Worm (Caenorhabditis elegans) whole organism, early embryonic: ENCODE measurements around the gene ucr-1.

Experiments used
- B0310.2 ChIP-seq: sonication (generic microtip); optimal IDR thresholded peaks from 2 replicates; lab custom pipeline; 2016; ENCODE audit warnings: mild to moderate bottlenecking, missing genetic modification characterization, missing compliant biosample characterization
- F13C5.2 ChIP-seq: sonication (generic microtip); optimal IDR thresholded peaks from 2 replicates; lab custom pipeline; 2017; ENCODE audit warnings: mild to moderate bottlenecking, missing genetic modification characterization, inconsistent platforms, missing compliant biosample characterization
- aly-1 ChIP-seq: sonication (generic microtip); optimal IDR thresholded peaks from 2 replicates; lab custom pipeline; 2016; ENCODE audit warnings: missing genetic modification characterization, missing compliant biosample characterization
- ama-1 ChIP-seq: fragments of 150-350 bp; optimal IDR thresholded peaks from 2 replicates; lab custom pipeline; 2014
- ceh-13 ChIP-seq: fragments of 200-800 bp; sonication (Bioruptor generic); optimal IDR thresholded peaks from 2 replicates; lab custom pipeline; 2018; ENCODE audit warnings: mild to moderate bottlenecking, missing genetic modification characterization, missing compliant biosample characterization
- ceh-36 ChIP-seq: sonication (generic microtip); optimal IDR thresholded peaks from 2 replicates; lab custom pipeline; 2016; ENCODE audit warnings: missing genetic modification characterization, inconsistent platforms, missing compliant biosample characterization
- ets-7 ChIP-seq: sonication (generic microtip); optimal IDR thresholded peaks from 2 replicates; lab custom pipeline; 2016; ENCODE audit warnings: missing genotype, missing genetic modification characterization, missing compliant biosample characterization
- flt-1 ChIP-seq: fragments of 200-800 bp; sonication (Bioruptor generic); IDR thresholded peaks from 2 replicates; pipeline ENCODE4 v1.3.6; 2022; ENCODE audit warnings: missing genetic modification characterization, missing compliant biosample characterization
- hmbx-1 ChIP-seq: sonication (generic microtip); optimal IDR thresholded peaks from 2 replicates; lab custom pipeline; 2016; ENCODE audit warnings: mild to moderate bottlenecking, missing genetic modification characterization, missing compliant biosample characterization
- hmg-4 ChIP-seq: fragments of 200-800 bp; sonication (Bioruptor generic); optimal IDR thresholded peaks from 2 replicates; lab custom pipeline; 2018; ENCODE audit warnings: mild to moderate bottlenecking, missing genetic modification characterization, missing compliant biosample characterization
- hnd-1 ChIP-seq: sonication (generic microtip); optimal IDR thresholded peaks from 2 replicates; lab custom pipeline; 2016; ENCODE audit warnings: missing genetic modification characterization, missing compliant biosample characterization
- pes-1 ChIP-seq: fragments of 200-800 bp; sonication (Bioruptor generic); IDR thresholded peaks from 2 replicates; pipeline ENCODE4 v1.3.6; 2022; ENCODE audit warnings: missing genetic modification reagents, missing genetic modification characterization, missing compliant biosample characterization
- scrt-1 ChIP-seq: fragments of 200-800 bp; sonication (Bioruptor generic); IDR thresholded peaks from 2 replicates; pipeline ENCODE4 v1.3.6; 2022; ENCODE audit warnings: missing genetic modification characterization, missing compliant biosample characterization
- sea-1 ChIP-seq: fragments of 200-800 bp; sonication (Bioruptor generic); conservative IDR thresholded peaks from 2 replicates; pipeline ENCODE4 v1.3.6; 2022; ENCODE audit warnings: missing genetic modification characterization, missing compliant biosample characterization
- tbx-11 ChIP-seq: fragments of 200-800 bp; sonication (Bioruptor generic); IDR thresholded peaks from 2 replicates; pipeline ENCODE4 v1.3.6; 2022; ENCODE audit warnings: missing genetic modification characterization, missing compliant biosample characterization
- tbx-37 ChIP-seq: fragments of 200-800 bp; sonication (Bioruptor generic); conservative IDR thresholded peaks from 2 replicates; pipeline ENCODE4 v1.3.6; 2022; ENCODE audit warnings: missing genetic modification reagents, missing genetic modification characterization, missing compliant biosample characterization
- tra-4 ChIP-seq: sonication (generic microtip); optimal IDR thresholded peaks from 2 replicates; lab custom pipeline; 2017; ENCODE audit warnings: missing genetic modification characterization, missing compliant biosample characterization

ucr-1 gene

DNA sequence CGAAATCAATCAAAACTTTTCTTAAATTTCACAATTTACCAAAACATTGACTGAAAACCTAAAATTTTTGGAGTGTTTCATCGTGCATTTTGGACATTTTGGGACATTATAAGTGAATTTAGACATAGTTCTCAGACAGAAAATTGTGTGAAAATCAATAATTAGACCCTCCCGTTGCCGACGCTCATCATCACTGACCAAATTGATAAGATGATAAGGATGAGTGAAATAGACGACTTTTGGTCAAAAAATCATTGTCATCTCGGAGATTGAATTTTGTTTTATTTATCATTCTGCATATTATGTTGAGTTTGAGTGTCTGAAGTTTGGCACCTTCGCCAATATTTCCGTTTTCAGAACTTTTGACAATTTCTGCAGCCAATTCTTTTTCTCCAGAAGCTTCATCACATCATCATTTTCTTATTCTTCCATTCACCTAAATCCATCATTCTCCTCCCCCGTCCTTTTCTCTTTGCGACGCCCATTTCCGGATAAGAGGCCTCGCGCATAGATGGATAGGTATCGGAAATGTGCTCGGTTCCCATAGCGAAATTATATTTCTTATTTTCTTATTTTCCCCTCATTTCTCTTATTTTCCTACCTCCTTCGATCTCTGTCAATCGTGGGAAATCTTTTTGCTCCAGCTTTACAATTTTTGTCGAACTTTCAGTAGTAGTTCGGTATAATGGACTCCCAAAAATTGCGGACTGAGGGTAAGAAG is 19.8 kb downstream of the ucr-1 start, which contains the start of gene bas-1:
Gene bas-1, plus strand, starts transcription at position 671 of the 721 bp plus-strand sequence.
- TF ChIP-seq B0310.2 (tag; lab: Kevin White, UChicago) (no peak), hmbx-1 (tag; lab: Kevin White, UChicago) (no peak), ceh-36 (no peak), F13C5.2 (no peak), ama-1 (lab: Kevin White, UChicago) (no peak), flt-1 (GFP tag; lab: Robert Waterston, UW) (no peak), hmg-4 (GFP tag; lab: Kevin White, UChicago) (no peak), tbx-11 (GFP tag; lab: Robert Waterston, UW) (no peak), ceh-13 (GFP tag; lab: Kevin White, UChicago) (no peak), tbx-37 (GFP tag; lab: Robert Waterston, UW) (no peak), pes-1 (no peak), hnd-1 (tag; lab: Kevin White, UChicago) (no peak), tra-4 (tag; lab: Kevin White, UChicago) (no peak), aly-1 (tag; lab: Kevin White, UChicago) (no peak), scrt-1 (no peak), sea-1 (GFP tag; lab: Robert Waterston, UW) (no peak)

DNA sequence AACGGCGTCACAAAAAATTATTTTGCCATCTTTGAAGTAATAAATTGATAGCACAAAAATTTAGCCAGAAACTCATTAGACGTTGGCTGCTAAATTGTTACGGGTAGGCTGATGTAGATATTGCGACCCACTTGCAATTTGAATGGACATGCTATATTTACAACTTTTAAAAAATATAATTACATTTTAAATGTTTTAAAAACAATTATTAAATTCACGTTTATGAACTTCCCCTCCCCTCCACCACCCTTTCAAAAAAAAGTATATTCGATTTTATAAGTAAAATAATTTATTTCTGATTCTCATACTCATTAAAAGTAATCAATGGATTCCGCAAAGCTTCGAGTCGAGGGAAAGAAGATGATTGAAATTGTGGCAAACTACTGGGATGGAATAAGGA is 22.7 kb downstream of the ucr-1 start, which contains the start of gene basl-1:
Gene basl-1, plus strand, starts transcription at position 301 of the 400 bp plus-strand sequence.
- no peak for TF ChIP-seq flt-1 (GFP tag; lab: Robert Waterston, UW)
- TF ChIP-seq tra-4 (tag; lab: Kevin White, UChicago): no peak
- no peak for TF ChIP-seq B0310.2 (tag; lab: Kevin White, UChicago)
- TF ChIP-seq hnd-1 (tag; lab: Kevin White, UChicago): no peak
- TF ChIP-seq F13C5.2: no peak
- no peak for TF ChIP-seq ceh-13 (GFP tag; lab: Kevin White, UChicago)
- no peak for TF ChIP-seq ama-1 (lab: Kevin White, UChicago)
- TF ChIP-seq tbx-37 (GFP tag; lab: Robert Waterston, UW): no peak
- TF ChIP-seq sea-1 (GFP tag; lab: Robert Waterston, UW): no peak
- no peak for TF ChIP-seq ets-7 (tag; lab: Kevin White, UChicago)
- no peak for TF ChIP-seq aly-1 (tag; lab: Kevin White, UChicago)
- no peak for TF ChIP-seq pes-1
- no peak for TF ChIP-seq hmbx-1 (tag; lab: Kevin White, UChicago)
- TF ChIP-seq hmg-4 (GFP tag; lab: Kevin White, UChicago): no peak
- no peak for TF ChIP-seq scrt-1

DNA sequence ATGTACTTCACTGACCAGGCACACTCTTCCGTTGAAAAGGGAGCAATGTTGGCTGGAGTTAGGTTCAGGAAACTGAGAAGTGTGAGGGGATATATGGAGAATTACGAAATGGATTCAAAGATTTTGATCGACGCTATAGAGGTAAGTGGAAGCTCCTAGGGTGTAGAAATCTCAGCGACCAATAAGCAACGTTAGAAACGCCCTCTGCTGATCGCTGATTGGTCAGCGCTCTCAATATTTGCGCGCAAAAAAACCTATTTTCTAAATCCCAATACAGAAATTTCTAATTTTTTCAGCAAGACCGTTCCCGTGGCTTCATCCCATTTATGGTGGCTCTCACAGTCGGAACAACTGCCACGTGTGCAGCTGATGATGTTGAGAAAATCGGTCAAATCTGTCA is 23.7 kb downstream of the ucr-1 start:
- no peak for TF ChIP-seq tbx-11 (GFP tag; lab: Robert Waterston, UW)

DNA sequence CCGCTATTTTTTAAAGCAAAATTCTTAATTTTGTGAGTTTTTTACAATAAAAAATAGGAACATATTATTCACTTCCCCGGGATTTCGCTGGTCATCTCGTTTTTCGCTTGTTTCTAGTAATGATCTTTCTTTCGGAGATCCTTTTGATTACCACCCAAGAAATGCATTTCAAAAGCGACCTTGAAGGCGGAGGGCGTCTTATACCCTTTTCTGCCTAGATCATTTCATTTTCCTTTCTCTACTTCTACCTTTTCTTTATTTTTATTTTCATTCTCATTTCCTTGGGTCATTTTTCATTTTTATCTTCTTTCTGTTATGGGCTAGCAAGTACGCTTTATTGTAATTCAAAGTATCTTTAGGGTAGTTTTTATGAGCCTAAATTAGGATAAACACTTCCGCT is 28.3 kb downstream of the ucr-1 start:
- TF ChIP-seq ceh-36: no peak
- no peak for TF ChIP-seq scrt-1
- no peak for TF ChIP-seq B0310.2 (tag; lab: Kevin White, UChicago)
- no peak for TF ChIP-seq F13C5.2
- no peak for TF ChIP-seq tbx-37 (GFP tag; lab: Robert Waterston, UW)
- no peak for TF ChIP-seq hmbx-1 (tag; lab: Kevin White, UChicago)
- TF ChIP-seq aly-1 (tag; lab: Kevin White, UChicago): no peak
- TF ChIP-seq flt-1 (GFP tag; lab: Robert Waterston, UW): no peak
- no peak for TF ChIP-seq ets-7 (tag; lab: Kevin White, UChicago)

DNA sequence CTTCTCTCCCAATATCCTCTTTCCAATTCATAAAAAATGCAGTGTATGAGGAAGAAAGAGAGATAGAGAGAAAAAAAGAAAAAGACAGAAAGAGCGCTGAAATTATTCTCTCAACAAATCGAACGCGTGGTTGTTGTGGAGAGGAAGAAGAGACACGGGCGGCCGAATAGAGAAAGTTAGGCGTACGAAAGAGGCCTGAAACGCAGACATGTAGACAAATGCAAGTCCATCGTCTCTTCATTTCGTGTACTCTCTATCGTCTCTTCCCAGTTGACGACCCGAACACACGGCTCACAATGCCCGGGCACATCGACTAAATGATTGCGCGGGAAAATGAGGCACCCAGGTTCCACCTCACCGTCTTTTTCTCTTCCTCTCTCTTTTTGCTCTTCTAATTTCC is 29.3 kb downstream of the ucr-1 start:
- TF ChIP-seq F13C5.2 (peak; percentile 8), hmg-4 (GFP tag; lab: Kevin White, UChicago) (peak; percentile 9), B0310.2 (tag; lab: Kevin White, UChicago) (no peak)

DNA sequence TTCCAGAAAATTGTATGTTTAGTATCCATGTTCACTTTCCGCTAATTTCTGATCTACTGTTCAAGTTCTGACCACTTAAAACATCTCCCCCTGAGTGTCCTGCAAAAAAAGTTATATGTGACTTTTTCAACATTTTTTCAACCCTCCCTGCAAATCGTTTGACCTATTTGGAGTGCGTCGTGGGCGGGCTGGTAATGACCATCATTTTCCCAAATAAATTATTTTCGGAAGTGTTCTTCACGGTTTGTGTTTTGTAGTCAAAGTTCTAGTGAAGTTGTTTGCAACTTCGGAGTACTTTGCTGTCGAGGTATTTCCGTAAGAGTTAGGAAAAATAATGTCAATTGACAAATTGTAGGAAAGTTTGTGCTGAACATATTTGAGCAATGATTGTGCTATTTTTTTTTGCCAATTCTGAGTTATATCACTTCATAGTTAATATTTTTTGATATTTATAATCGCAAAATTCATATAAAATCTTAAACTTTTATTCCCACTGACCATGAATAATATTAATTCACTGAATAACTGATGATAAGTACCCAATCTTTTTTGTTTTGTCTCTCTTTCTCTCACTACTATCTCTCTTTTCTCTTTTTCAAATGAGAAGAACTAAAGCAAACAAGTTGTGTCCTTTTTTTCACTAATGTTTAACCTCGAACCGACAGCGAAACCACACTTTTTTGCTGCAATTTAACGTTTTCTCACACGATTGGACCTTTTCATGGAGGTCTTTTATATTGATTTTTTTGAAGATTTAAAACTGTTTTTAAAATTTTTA is 30.5 kb downstream of the ucr-1 start:
- no peak for TF ChIP-seq flt-1 (GFP tag; lab: Robert Waterston, UW)
- TF ChIP-seq tbx-37 (GFP tag; lab: Robert Waterston, UW): no peak
- TF ChIP-seq tbx-11 (GFP tag; lab: Robert Waterston, UW): no peak
- TF ChIP-seq hmg-4 (GFP tag; lab: Kevin White, UChicago): no peak
- TF ChIP-seq ama-1 (lab: Kevin White, UChicago): no peak

DNA sequence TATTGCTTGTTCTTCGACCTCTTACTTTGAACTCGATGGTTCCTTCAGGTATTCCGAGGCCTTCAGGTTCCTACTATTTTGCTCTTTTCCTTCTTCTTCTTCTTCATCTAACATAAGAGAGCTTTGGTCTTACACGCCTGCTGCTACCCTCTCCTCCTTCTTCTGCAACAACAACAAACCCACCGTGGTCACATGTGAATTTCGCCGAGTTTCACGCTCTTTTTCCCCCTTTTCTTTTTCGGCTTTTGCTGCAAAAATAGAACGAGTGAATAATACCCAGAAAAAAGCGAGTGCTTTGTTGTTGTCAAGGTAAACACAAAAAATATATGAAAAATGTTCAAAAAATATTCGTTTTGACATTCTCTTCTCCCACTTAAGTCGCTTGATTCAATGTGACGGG is 31.5 kb downstream of the ucr-1 start:
- TF ChIP-seq hnd-1 (tag; lab: Kevin White, UChicago) (no peak), flt-1 (GFP tag; lab: Robert Waterston, UW) (no peak), hmg-4 (GFP tag; lab: Kevin White, UChicago) (no peak), tbx-37 (GFP tag; lab: Robert Waterston, UW) (no peak), ets-7 (tag; lab: Kevin White, UChicago) (no peak), ceh-36 (no peak), B0310.2 (tag; lab: Kevin White, UChicago) (no peak)

DNA sequence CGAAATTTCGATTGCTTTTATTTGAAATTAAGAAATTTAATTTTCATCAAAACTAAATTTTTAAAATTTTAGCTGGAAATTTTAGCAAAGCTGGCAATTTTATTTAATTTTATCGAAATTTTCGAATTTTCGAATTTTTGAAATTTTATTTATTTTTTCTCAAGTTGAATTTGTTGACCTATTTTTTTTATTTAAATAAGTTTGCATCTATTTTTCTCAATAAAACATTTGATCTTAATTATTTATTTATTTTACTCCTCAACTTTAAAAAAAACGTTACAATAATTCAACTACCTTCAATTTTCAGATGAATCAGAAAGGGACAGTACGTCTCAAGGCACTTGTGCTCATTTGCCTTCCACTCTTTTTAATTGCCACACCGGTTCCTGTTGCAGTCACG is 32.9 kb downstream of the ucr-1 start, which contains the start of gene daf-4:
Gene daf-4, plus strand, starts transcription at position 301 of the 400 bp plus-strand sequence.
- TF ChIP-seq tbx-37 (GFP tag; lab: Robert Waterston, UW): no peak
- no peak for TF ChIP-seq ets-7 (tag; lab: Kevin White, UChicago)
- no peak for TF ChIP-seq aly-1 (tag; lab: Kevin White, UChicago)
- TF ChIP-seq hmbx-1 (tag; lab: Kevin White, UChicago): no peak
- TF ChIP-seq ama-1 (lab: Kevin White, UChicago): no peak
- TF ChIP-seq F13C5.2: no peak
- TF ChIP-seq B0310.2 (tag; lab: Kevin White, UChicago): no peak
